Fruit fly (Drosophila melanogaster): ENCODE measurements around the gene Anp.

The Anp gene

dm6 chr3R:30191462-30191874 is 18.3 kb upstream of the Anp start (continued):
- TF ChIP-seq Met (GFP tag; optimal IDR thresholded peaks at IDR 0.05): peak; percentile 69
- TF ChIP-seq lz (GFP tag; optimal IDR thresholded peaks at IDR 0.05): peak; percentile 78
- peak; percentile 87 for TF ChIP-seq topi (GFP tag; optimal IDR thresholded peaks at IDR 0.05)
- peak; percentile 74 for TF ChIP-seq cyc (GFP tag; optimal IDR thresholded peaks at IDR 0.05)
- no peak for TF ChIP-seq Hr38 (GFP tag; optimal IDR thresholded peaks at IDR 0.05)
- peak; percentile 62 for TF ChIP-seq CG8632 (GFP tag; optimal IDR thresholded peaks at IDR 0.05)
- peak; percentile 1 for TF ChIP-seq CG16779 (tag; optimal IDR thresholded peaks at IDR 0.05)
- peak; percentile 76 for TF ChIP-seq CG32006 (GFP tag; optimal IDR thresholded peaks at IDR 0.05)
- peak; percentile 63 for TF ChIP-seq Ets21C (GFP tag; optimal IDR thresholded peaks at IDR 0.05)
- peak; percentile 62 for TF ChIP-seq CG7368 (GFP tag; optimal IDR thresholded peaks at IDR 0.05)
- TF ChIP-seq Eip75B (GFP tag; optimal IDR thresholded peaks at IDR 0.05): peak; percentile 74
- TF ChIP-seq svp (GFP tag): peak; percentile 95
- no peak for TF ChIP-seq eg (GFP tag; IDR thresholded peaks at IDR 0.05)
- no peak for TF ChIP-seq Blimp-1 (GFP tag; optimal IDR thresholded peaks at IDR 0.05)
- no peak for TF ChIP-seq CG15336 (GFP tag; IDR thresholded peaks at IDR 0.05)
- peak; percentile 71 for TF ChIP-seq net (GFP tag; optimal IDR thresholded peaks at IDR 0.05)
- 0 out of 3 replicates have a peak, but pooled peaks have one; percentile 11 for TF ChIP-seq CG6163 (GFP tag; IDR thresholded peaks at IDR 0.05)
- peak; percentile 43 for TF ChIP-seq CG10631 (GFP tag; optimal IDR thresholded peaks at IDR 0.05)
- peak; percentile 74 for TF ChIP-seq Sox15 (GFP tag; optimal IDR thresholded peaks at IDR 0.05)
- peak; percentile 72 for TF ChIP-seq Smox (GFP tag; optimal IDR thresholded peaks at IDR 0.05)
- TF ChIP-seq CG1621 (tag; optimal IDR thresholded peaks at IDR 0.05): no peak
- TF ChIP-seq pdm3 (GFP tag; optimal IDR thresholded peaks at IDR 0.05): peak; percentile 73
- TF ChIP-seq CG11902 (GFP tag; optimal IDR thresholded peaks at IDR 0.05): peak; percentile 72
- no peak for TF ChIP-seq Gug (GFP tag; IDR thresholded peaks at IDR 0.05)
- TF ChIP-seq fd85E (GFP tag; optimal IDR thresholded peaks at IDR 0.05): no peak
- TF ChIP-seq salr (GFP tag; optimal IDR thresholded peaks at IDR 0.05): peak in 1 of 2 experiments; percentile 52
- TF ChIP-seq Sox102F (GFP tag; optimal IDR thresholded peaks at IDR 0.05): peak; percentile 73
- TF ChIP-seq Sox14 (GFP tag; optimal IDR thresholded peaks at IDR 0.05): peak; percentile 77
- peak; percentile 26 for TF ChIP-seq CG11762 (GFP tag; optimal IDR thresholded peaks at IDR 0.05; ENCODE audit: insufficient read depth)
- peak; percentile 94 for TF ChIP-seq Eip78C (GFP tag)

- TF ChIP-seq Ets21C (GFP tag; optimal IDR thresholded peaks at IDR 0.05): no peak
- no peak for TF ChIP-seq Sox15 (GFP tag; optimal IDR thresholded peaks at IDR 0.05)
- TF ChIP-seq CG10669 (GFP tag; optimal IDR thresholded peaks at IDR 0.05): no peak
- peak; percentile 44 for TF ChIP-seq fkh (GFP tag; optimal IDR thresholded peaks at IDR 0.05)
These were observed 15.9 kb upstream of the Anp start for dm6 chr3R:30193826-30194225.

- no peak for TF ChIP-seq Smox (GFP tag; optimal IDR thresholded peaks at IDR 0.05)
- TF ChIP-seq topi (GFP tag; optimal IDR thresholded peaks at IDR 0.05): no peak
- peak; percentile 53; the same call in 2 of the 3 replicates for TF ChIP-seq CG6163 (GFP tag; IDR thresholded peaks at IDR 0.05)
- TF ChIP-seq ss (GFP tag; optimal IDR thresholded peaks at IDR 0.05): no peak
- TF ChIP-seq CG15336 (GFP tag; IDR thresholded peaks at IDR 0.05): peak; percentile 34; the same call in 1 of the 2 replicates
- no peak for TF ChIP-seq Sox102F (GFP tag; optimal IDR thresholded peaks at IDR 0.05)
- TF ChIP-seq CG6276 (GFP tag; optimal IDR thresholded peaks at IDR 0.05): no peak
- TF ChIP-seq CG6808 (GFP tag; optimal IDR thresholded peaks at IDR 0.05): no peak
- TF ChIP-seq Gug (GFP tag; IDR thresholded peaks at IDR 0.05): 0 out of 2 replicates have a peak, but pooled peaks have one; percentile 30
- no peak for TF ChIP-seq fd59A (GFP tag; optimal IDR thresholded peaks at IDR 0.05)
- TF ChIP-seq CG9139 (GFP tag; optimal IDR thresholded peaks at IDR 0.05): no peak
- peak; percentile 6 for TF ChIP-seq achi (GFP tag; optimal IDR thresholded peaks at IDR 0.05)
- TF ChIP-seq Sox14 (GFP tag; optimal IDR thresholded peaks at IDR 0.05): peak; percentile 23
- TF ChIP-seq Sox15 (GFP tag; optimal IDR thresholded peaks at IDR 0.05): no peak
- peak; percentile 26 for TF ChIP-seq Hr39 (GFP tag; optimal IDR thresholded peaks at IDR 0.05)
- peak; percentile 44 for TF ChIP-seq lz (GFP tag; optimal IDR thresholded peaks at IDR 0.05)
- peak; percentile 26 for TF ChIP-seq CG3032 (tag; optimal IDR thresholded peaks at IDR 0.05)
- TF ChIP-seq net (GFP tag; optimal IDR thresholded peaks at IDR 0.05): no peak
- TF ChIP-seq CG31627 (GFP tag; optimal IDR thresholded peaks at IDR 0.05): peak; percentile 49
- TF ChIP-seq spab (GFP tag; optimal IDR thresholded peaks at IDR 0.05): no peak
- peak; percentile 83 for TF ChIP-seq svp (GFP tag)
- TF ChIP-seq eg (GFP tag; IDR thresholded peaks at IDR 0.05): peak; percentile 68
- TF ChIP-seq CG10669 (GFP tag; optimal IDR thresholded peaks at IDR 0.05): no peak
- no peak for TF ChIP-seq Ets21C (GFP tag; optimal IDR thresholded peaks at IDR 0.05)
- no peak for TF ChIP-seq CG11294 (GFP tag; IDR thresholded peaks at IDR 0.05)
- no peak for TF ChIP-seq CG7368 (GFP tag; optimal IDR thresholded peaks at IDR 0.05)
- no peak for TF ChIP-seq Met (GFP tag; optimal IDR thresholded peaks at IDR 0.05)
- no peak for TF ChIP-seq cyc (GFP tag; optimal IDR thresholded peaks at IDR 0.05)
- peak; percentile 23 for TF ChIP-seq CG32006 (GFP tag; optimal IDR thresholded peaks at IDR 0.05)
- no peak; the same call in 2 of the 3 replicates for TF ChIP-seq CG8119 (GFP tag; IDR thresholded peaks at IDR 0.05)
- peak; percentile 5 for TF ChIP-seq acj6 (GFP tag; optimal IDR thresholded peaks at IDR 0.05)
- no peak for TF ChIP-seq Blimp-1 (GFP tag; optimal IDR thresholded peaks at IDR 0.05)
These were observed 14.1 kb upstream of the Anp start for dm6 chr3R:30195606-30196049.
